Fruit fly (Drosophila melanogaster) whole organism, embryonic: ENCODE data around the gene CG3342.

Experiments used
- Asciz ChIP-seq: fragments of 200-800 bp; sonication (Bioruptor generic); optimal IDR thresholded peaks from 2 replicates; lab custom pipeline; 2017; ENCODE audit warnings: missing biosample characterization, mild to moderate bottlenecking, missing genetic modification characterization, missing genetic modification reagents
- BtbVII ChIP-seq: fragments of 200-800 bp; sonication (Bioruptor generic); optimal IDR thresholded peaks from 3 replicates; lab custom pipeline; 2017; ENCODE audit warnings: missing biosample characterization, mild to moderate bottlenecking, missing genetic modification characterization
- CG10147 ChIP-seq: fragments of 200-800 bp; sonication (Bioruptor generic); optimal IDR thresholded peaks from 2 replicates; lab custom pipeline; 2019; ENCODE audit warnings: missing biosample characterization, mild to moderate bottlenecking, missing genetic modification characterization, moderate library complexity
- CG1024 ChIP-seq: fragments of 200-800 bp; sonication (Bioruptor generic); IDR thresholded peaks from 2 replicates; pipeline ENCODE4 v1.3.6; 2022; ENCODE audit warnings: missing biosample characterization, missing genetic modification characterization
- CG10959 ChIP-seq: fragments of 200-800 bp; sonication (Bioruptor generic); IDR thresholded peaks from 2 replicates; pipeline ENCODE4 v1.3.6; 2022; ENCODE audit warnings: missing biosample characterization, missing genetic modification characterization
- CG1233 ChIP-seq: fragments of 200-800 bp; sonication (Bioruptor generic); optimal IDR thresholded peaks from 4 replicates; lab custom pipeline; 2018; ENCODE audit warnings: missing biosample characterization, mild to moderate bottlenecking, missing genetic modification characterization
- CG15514 ChIP-seq: fragments of 200-800 bp; sonication (Bioruptor generic); optimal IDR thresholded peaks from 3 replicates; lab custom pipeline; 2017; ENCODE audit warnings: missing biosample characterization, missing genetic modification characterization, mild to moderate bottlenecking, moderate library complexity, missing genetic modification reagents
- CG18476 ChIP-seq: fragments of 200-800 bp; sonication (Bioruptor generic); optimal IDR thresholded peaks from 2 replicates; lab custom pipeline; 2016; ENCODE audit warnings: missing biosample characterization, mild to moderate bottlenecking, missing genetic modification characterization
- CG18764 ChIP-seq: fragments of 200-800 bp; sonication (Bioruptor generic); optimal IDR thresholded peaks from 3 replicates; lab custom pipeline; 2016; ENCODE audit warnings: missing biosample characterization, missing genetic modification characterization
- CG34376 ChIP-seq: fragments of 200-800 bp; sonication (Bioruptor generic); optimal IDR thresholded peaks from 2 replicates; lab custom pipeline; 2018; ENCODE audit warnings: missing biosample characterization, mild to moderate bottlenecking, missing genetic modification characterization
- CG34422 ChIP-seq: fragments of 200-800 bp; sonication (Bioruptor generic); IDR thresholded peaks from 3 replicates; pipeline ENCODE4 v1.3.6; 2022; ENCODE audit warnings: missing biosample characterization, missing genetic modification characterization
- CG3838 ChIP-seq: fragments of 200-800 bp; sonication (Bioruptor generic); optimal IDR thresholded peaks from 3 replicates; lab custom pipeline; 2016; ENCODE audit warnings: missing biosample characterization, missing genetic modification characterization
- CG4730 ChIP-seq: fragments of 200-800 bp; sonication (Bioruptor generic); IDR thresholded peaks from 2 replicates; pipeline ENCODE4 v1.3.6; 2022; ENCODE audit warnings: missing biosample characterization, missing genetic modification characterization
- CG6791 ChIP-seq: fragments of 200-800 bp; sonication (Bioruptor generic); IDR thresholded peaks from 3 replicates; pipeline ENCODE4 v1.3.6; 2022; ENCODE audit warnings: missing biosample characterization, missing genetic modification characterization; ENCODE audit not compliant: partially characterized antibody
- CG7928 ChIP-seq: fragments of 200-800 bp; sonication (Bioruptor generic); optimal IDR thresholded peaks from 2 replicates; lab custom pipeline; 2017; ENCODE audit warnings: missing biosample characterization, mild to moderate bottlenecking, missing genetic modification characterization
- CG8089 ChIP-seq: fragments of 200-800 bp; sonication (Bioruptor generic); optimal IDR thresholded peaks from 3 replicates; lab custom pipeline; 2016; ENCODE audit warnings: missing biosample characterization, missing genetic modification characterization
- CG8765 ChIP-seq: fragments of 200-800 bp; sonication (Bioruptor generic); IDR thresholded peaks from 2 replicates; pipeline ENCODE4 v1.3.6; 2022; ENCODE audit warnings: missing biosample characterization, missing genetic modification characterization
- CG9932 ChIP-seq: fragments of 200-800 bp; sonication (Bioruptor generic); IDR thresholded peaks from 2 replicates; pipeline ENCODE4 v1.3.6; 2022; ENCODE audit warnings: missing biosample characterization, missing genetic modification characterization
- Dp ChIP-seq: fragments of 200-800 bp; sonication (Bioruptor generic); optimal IDR thresholded peaks from 2 replicates; lab custom pipeline; 2018; ENCODE audit warnings: missing biosample characterization, mild to moderate bottlenecking, missing genetic modification characterization, moderate library complexity
- ERR ChIP-seq: fragments of 200-800 bp; sonication (Bioruptor generic); optimal IDR thresholded peaks from 2 replicates; lab custom pipeline; 2016; ENCODE audit warnings: missing biosample characterization, missing genetic modification characterization
- Ets97D ChIP-seq: fragments of 200-800 bp; sonication (Bioruptor generic); optimal IDR thresholded peaks from 3 replicates; lab custom pipeline; 2016; ENCODE audit warnings: missing biosample characterization, missing genetic modification characterization
- HLH4C ChIP-seq: fragments of 200-800 bp; sonication (Bioruptor generic); IDR thresholded peaks from 3 replicates; pipeline ENCODE4 v1.3.6; 2022; ENCODE audit warnings: missing biosample characterization, missing genetic modification characterization; ENCODE audit not compliant: partially characterized antibody
- HLHmδ ChIP-seq: fragments of 200-800 bp; sonication (Bioruptor generic); optimal IDR thresholded peaks from 2 replicates; lab custom pipeline; 2018; ENCODE audit warnings: missing biosample characterization, mild to moderate bottlenecking, missing genetic modification characterization, moderate library complexity
- Hr3 ChIP-seq: fragments of 200-800 bp; sonication (Bioruptor generic); optimal IDR thresholded peaks from 3 replicates; lab custom pipeline; 2016; ENCODE audit warnings: missing biosample characterization, missing genetic modification characterization
- Kr ChIP-seq: fragments of 200-800 bp; sonication (Bioruptor generic); optimal IDR thresholded peaks from 2 replicates; lab custom pipeline; 2017; ENCODE audit warnings: missing biosample characterization, mild to moderate bottlenecking, missing genetic modification characterization
- Max ChIP-seq: fragments of 200-800 bp; sonication (Bioruptor generic); optimal IDR thresholded peaks from 2 replicates; lab custom pipeline; 2016; ENCODE audit warnings: missing biosample characterization, mild to moderate bottlenecking, missing genetic modification characterization
- NFAT ChIP-seq: fragments of 200-800 bp; sonication (Bioruptor generic); IDR thresholded peaks from 2 replicates; pipeline ENCODE4 v1.3.6; 2022; ENCODE audit warnings: missing biosample characterization, missing genetic modification characterization
- NfI ChIP-seq: fragments of 200-800 bp; sonication (Bioruptor generic); optimal IDR thresholded peaks from 3 replicates; lab custom pipeline; 2018; ENCODE audit warnings: missing biosample characterization, mild to moderate bottlenecking, missing genetic modification characterization, moderate library complexity
- PHDP ChIP-seq: fragments of 200-800 bp; sonication (Bioruptor generic); optimal IDR thresholded peaks from 3 replicates; lab custom pipeline; 2018; ENCODE audit warnings: missing biosample characterization, mild to moderate bottlenecking, missing genetic modification characterization, moderate library complexity
- Pdp1 ChIP-seq, 2 experiments: fragments of 200-800 bp; sonication (Bioruptor generic); optimal IDR thresholded peaks; 3 replicates each; lab custom pipeline; 2016; ENCODE audit warnings: missing biosample characterization in 2 of 2, missing genetic modification characterization in 2 of 2, mild to moderate bottlenecking in 1 of 2, moderate library complexity in 1 of 2
- Rfx ChIP-seq: fragments of 200-800 bp; sonication (Bioruptor generic); IDR thresholded peaks from 2 replicates; pipeline ENCODE4 v1.3.6; 2022; ENCODE audit warnings: missing biosample characterization, missing genetic modification characterization
- al ChIP-seq: fragments of 200-800 bp; sonication (Bioruptor generic); IDR thresholded peaks from 2 replicates; pipeline ENCODE4 v1.3.6; 2022; ENCODE audit warnings: missing biosample characterization, missing genetic modification characterization
- ap ChIP-seq: fragments of 200-800 bp; sonication (Bioruptor generic); IDR thresholded peaks from 2 replicates; pipeline ENCODE4 v1.3.6; 2022; ENCODE audit warnings: missing biosample characterization, missing genetic modification characterization
- az2 ChIP-seq: fragments of 200-800 bp; sonication (Bioruptor generic); optimal IDR thresholded peaks from 3 replicates; lab custom pipeline; 2016; ENCODE audit warnings: missing biosample characterization, missing genetic modification characterization
- bab2 ChIP-seq: fragments of 200-800 bp; sonication (Bioruptor generic); optimal IDR thresholded peaks from 2 replicates; lab custom pipeline; 2016; ENCODE audit warnings: missing biosample characterization, missing genetic modification characterization
- bcd ChIP-seq: fragments of 200-800 bp; sonication (Bioruptor generic); optimal IDR thresholded peaks from 2 replicates; lab custom pipeline; 2017; ENCODE audit warnings: missing biosample characterization, mild to moderate bottlenecking, missing genetic modification characterization
- crol ChIP-seq: fragments of 200-800 bp; sonication (Bioruptor generic); IDR thresholded peaks from 2 replicates; pipeline ENCODE4 v1.3.6; 2022; ENCODE audit warnings: missing biosample characterization, missing genetic modification characterization
- danr ChIP-seq: fragments of 200-800 bp; sonication (Bioruptor generic); IDR thresholded peaks from 2 replicates; pipeline ENCODE4 v1.3.6; 2022; ENCODE audit warnings: missing biosample characterization, missing genetic modification characterization
- fru ChIP-seq: fragments of >200 bp; optimal IDR thresholded peaks from 2 replicates; lab custom pipeline; 2017
- gcm ChIP-seq: fragments of 200-800 bp; sonication (Bioruptor generic); optimal IDR thresholded peaks from 2 replicates; lab custom pipeline; 2019; ENCODE audit warnings: missing biosample characterization, mild to moderate bottlenecking, missing genetic modification characterization, moderate library complexity
- gem ChIP-seq: fragments of 200-800 bp; sonication (Bioruptor generic); optimal IDR thresholded peaks from 2 replicates; lab custom pipeline; 2019; ENCODE audit warnings: missing biosample characterization, mild to moderate bottlenecking, missing genetic modification characterization, moderate library complexity
- ind ChIP-seq: fragments of 200-800 bp; sonication (Bioruptor generic); optimal IDR thresholded peaks from 3 replicates; lab custom pipeline; 2016; ENCODE audit warnings: missing biosample characterization, missing genetic modification characterization
- kah ChIP-seq: fragments of 200-800 bp; sonication (Bioruptor generic); optimal IDR thresholded peaks from 2 replicates; lab custom pipeline; 2018; ENCODE audit warnings: missing biosample characterization, mild to moderate bottlenecking, missing genetic modification characterization
- pan ChIP-seq, 4 experiments: fragments of >200 bp in 3 of 4; fragments of 200-800 bp in 1 of 4; sonication (Bioruptor generic) in 1 of 4; optimal IDR thresholded peaks in 3 of 4; IDR thresholded peaks in 1 of 4; 2 replicates each; pipeline versions ENCODE4 v1.3.6 to Lab custom; 2017 to 2022; ENCODE audit warnings: missing biosample characterization in 2 of 4, missing genetic modification characterization in 2 of 4, mixed read lengths in 1 of 4
- sim ChIP-seq: fragments of 200-800 bp; sonication (Bioruptor generic); IDR thresholded peaks from 2 replicates; pipeline ENCODE4 v1.3.6; 2022; ENCODE audit warnings: missing biosample characterization, missing genetic modification characterization
- tio ChIP-seq: fragments of 200-800 bp; sonication (Bioruptor generic); optimal IDR thresholded peaks from 2 replicates; lab custom pipeline; 2017; ENCODE audit warnings: missing biosample characterization, missing genetic modification characterization, inconsistent platforms
- trem ChIP-seq: fragments of 200-800 bp; optimal IDR thresholded peaks from 3 replicates; lab custom pipeline; 2019; ENCODE audit warnings: missing biosample characterization, mild to moderate bottlenecking, missing genetic modification characterization, moderate library complexity
- tup ChIP-seq: fragments of 200-800 bp; sonication (Bioruptor generic); optimal IDR thresholded peaks from 2 replicates; lab custom pipeline; 2016; ENCODE audit warnings: missing biosample characterization, mild to moderate bottlenecking, missing genetic modification characterization, moderate library complexity
- wek ChIP-seq: fragments of 200-800 bp; sonication (Bioruptor generic); optimal IDR thresholded peaks from 3 replicates; lab custom pipeline; 2018; ENCODE audit warnings: missing biosample characterization, mild to moderate bottlenecking, missing genetic modification characterization, moderate library complexity
- zf30C ChIP-seq: fragments of 200-800 bp; sonication (Bioruptor generic); optimal IDR thresholded peaks from 3 replicates; lab custom pipeline; 2018; ENCODE audit warnings: missing biosample characterization, mild to moderate bottlenecking, missing genetic modification characterization
- zfh1 ChIP-seq: fragments of 200-800 bp; sonication (Bioruptor generic); IDR thresholded peaks from 3 replicates; pipeline ENCODE4 v1.3.6; 2022; ENCODE audit warnings: missing biosample characterization, missing genetic modification characterization

CG3342 gene

dm6 chrX:6542331-6542730, 14.6 kb upstream of the CG3342 start (continued):
- TF ChIP-seq ap (GFP tag; lab: Robert Waterston, UW) (peak; percentile 24; the same call in 1 of the 2 replicates), tup (GFP tag; lab: Kevin White, UChicago) (no peak), Asciz (GFP tag; lab: Kevin White, UChicago) (no peak), CG1233 (no peak), ind (GFP tag; lab: Kevin White, UChicago) (no peak), bab2 (GFP tag; lab: Kevin White, UChicago) (no peak), wek (GFP tag; lab: Kevin White, UChicago) (no peak), Dp (no peak), crol (GFP tag; lab: Robert Waterston, UW) (peak; percentile 30; the same call in 1 of the 2 replicates), CG18476 (GFP tag; lab: Kevin White, UChicago) (no peak), NfI (no peak), CG34376 (GFP tag; lab: Kevin White, UChicago) (no peak), CG7928 (GFP tag; lab: Kevin White, UChicago) (no peak), BtbVII (GFP tag; lab: Kevin White, UChicago) (no peak), az2 (GFP tag; lab: Kevin White, UChicago) (peak; percentile 14), CG9932 (GFP tag; lab: Robert Waterston, UW) (no peak), bcd (GFP tag; lab: Kevin White, UChicago) (no peak), CG10147 (GFP tag; lab: Kevin White, UChicago) (no peak), Pdp1 (GFP tag; optimal IDR thresholded peaks at IDR 0.05; lab: Kevin White, UChicago) (no peak), Ets97D (GFP tag; lab: Kevin White, UChicago) (no peak), fru (lab: Kevin White, UChicago) (no peak), CG4730 (GFP tag; lab: Robert Waterston, UW) (no peak), CG18764 (GFP tag; lab: Kevin White, UChicago) (no peak), gem (peak; percentile 67), HLH4C (no peak), zfh1 (GFP tag; lab: Robert Waterston, UW) (0 out of 3 replicates have a peak, but pooled peaks have one; percentile 33), CG15514 (GFP tag; lab: Kevin White, UChicago) (no peak), CG10959 (GFP tag; lab: Robert Waterston, UW) (no peak), tio (GFP tag; lab: Kevin White, UChicago) (peak; percentile 19), trem (tag; lab: Kevin White, UChicago) (no peak), Max (no peak), zf30C (GFP tag; lab: Kevin White, UChicago) (no peak), pan (optimal IDR thresholded peaks at IDR 0.05; lab: Kevin White, UChicago) (no peak), pan (GFP tag; optimal IDR thresholded peaks at IDR 0.05 in 1 of 2, IDR thresholded peaks at IDR 0.05 in 1 of 2) (peak in 1 of 2 experiments; percentile 61), CG1024 (GFP tag; lab: Robert Waterston, UW) (0 out of 2 replicates have a peak, but pooled peaks have one; percentile 32), Hr3 (GFP tag; lab: Kevin White, UChicago) (no peak), kah (peak; percentile 2), PHDP (peak; percentile 54), CG8089 (GFP tag; lab: Kevin White, UChicago) (no peak), NFAT (GFP tag; lab: Robert Waterston, UW) (no peak), Kr (GFP tag; lab: Kevin White, UChicago) (no peak), CG3838 (no peak), gcm (peak; percentile 6), HLHmδ (GFP tag; lab: Kevin White, UChicago) (no peak), sim (no peak), Rfx (GFP tag; lab: Robert Waterston, UW) (no peak), CG34422 (no peak), al (GFP tag; lab: Robert Waterston, UW) (no peak), CG8765 (GFP tag; lab: Robert Waterston, UW) (no peak), ERR (GFP tag; lab: Kevin White, UChicago) (no peak), CG6791 (GFP tag; lab: Robert Waterston, UW) (no peak), danr (GFP tag; lab: Robert Waterston, UW) (no peak)
